Fruit fly (Drosophila melanogaster) whole organism, embryonic: ENCODE measurements around the gene capu.
A peak's percentile ranks its signal among the peaks of the same experiment; 100 is the strongest.

ENCODE experiments used
- ATbp ChIP-seq: fragments of 200-800 bp; sonication (Bioruptor generic); optimal IDR thresholded peaks from 2 replicates; lab custom pipeline; 2017; ENCODE audit warnings: missing biosample characterization, mild to moderate bottlenecking, missing genetic modification characterization, missing genetic modification reagents
- CG10267 ChIP-seq: fragments of 200-800 bp; sonication (Bioruptor generic); optimal IDR thresholded peaks from 2 replicates; lab custom pipeline; 2018; ENCODE audit warnings: missing biosample characterization, mild to moderate bottlenecking, missing genetic modification characterization, moderate library complexity
- CG10565 ChIP-seq: fragments of 200-800 bp; sonication (Bioruptor generic); optimal IDR thresholded peaks from 3 replicates; lab custom pipeline; 2016; ENCODE audit warnings: missing biosample characterization, mild to moderate bottlenecking, missing genetic modification characterization
- CG14710 ChIP-seq: fragments of 200-800 bp; sonication (Bioruptor generic); optimal IDR thresholded peaks from 3 replicates; lab custom pipeline; 2019; ENCODE audit warnings: missing biosample characterization, mild to moderate bottlenecking, missing genetic modification characterization, moderate library complexity
- CG15011 ChIP-seq: fragments of 200-800 bp; sonication (Bioruptor generic); optimal IDR thresholded peaks from 3 replicates; lab custom pipeline; 2018; ENCODE audit warnings: missing biosample characterization, mild to moderate bottlenecking, missing genetic modification characterization
- CG1603 ChIP-seq: fragments of 200-800 bp; sonication (Bioruptor generic); optimal IDR thresholded peaks from 2 replicates; lab custom pipeline; 2019; ENCODE audit warnings: missing biosample characterization, mild to moderate bottlenecking, missing genetic modification characterization, moderate library complexity
- CG17361 ChIP-seq: fragments of 200-800 bp; sonication (Bioruptor generic); IDR thresholded peaks from 3 replicates; pipeline ENCODE4 v1.3.6; 2022; ENCODE audit warnings: missing biosample characterization, missing genetic modification characterization
- CG2116 ChIP-seq: fragments of 200-800 bp; sonication (Bioruptor generic); optimal IDR thresholded peaks from 3 replicates; lab custom pipeline; 2018; ENCODE audit warnings: missing biosample characterization, mild to moderate bottlenecking, missing genetic modification characterization
- CG2678 ChIP-seq: fragments of 200-800 bp; sonication (Bioruptor generic); optimal IDR thresholded peaks from 3 replicates; lab custom pipeline; 2019; ENCODE audit warnings: missing biosample characterization, mild to moderate bottlenecking, missing genetic modification characterization, moderate library complexity
- CG31224 ChIP-seq: fragments of 200-800 bp; sonication (Bioruptor generic); IDR thresholded peaks from 2 replicates; pipeline ENCODE4 v1.3.6; 2022; ENCODE audit warnings: missing biosample characterization, missing genetic modification characterization
- CG3281 ChIP-seq: fragments of 200-800 bp; sonication (Bioruptor generic); optimal IDR thresholded peaks from 3 replicates; lab custom pipeline; 2017; ENCODE audit warnings: missing biosample characterization, mild to moderate bottlenecking, missing genetic modification characterization
- CG5180 ChIP-seq: fragments of 200-800 bp; sonication (Bioruptor generic); optimal IDR thresholded peaks from 3 replicates; lab custom pipeline; 2017; ENCODE audit warnings: missing biosample characterization, missing genetic modification characterization, mild to moderate bottlenecking, moderate library complexity, missing genetic modification reagents
- CG6854 ChIP-seq: fragments of 200-800 bp; sonication (Bioruptor generic); optimal IDR thresholded peaks from 3 replicates; lab custom pipeline; 2017; ENCODE audit warnings: missing biosample characterization, mild to moderate bottlenecking, missing genetic modification characterization
- CG7839 ChIP-seq: fragments of 200-800 bp; sonication (Bioruptor generic); optimal IDR thresholded peaks from 3 replicates; lab custom pipeline; 2018; ENCODE audit warnings: missing biosample characterization, mild to moderate bottlenecking, missing genetic modification characterization, moderate library complexity
- CG8290 ChIP-seq, 3 experiments: fragments of 200-800 bp; sonication (Bioruptor generic); optimal IDR thresholded peaks; 2 replicates each; lab custom pipeline; 2016 to 2019; ENCODE audit warnings: missing biosample characterization in 3 of 3, missing genetic modification characterization in 3 of 3, mild to moderate bottlenecking in 2 of 3, moderate library complexity in 1 of 3
- CG8388 ChIP-seq: fragments of 200-800 bp; sonication (Bioruptor generic); optimal IDR thresholded peaks from 2 replicates; lab custom pipeline; 2019; ENCODE audit warnings: missing biosample characterization, mild to moderate bottlenecking, missing genetic modification characterization, moderate library complexity
- CG9817 ChIP-seq: fragments of 200-800 bp; sonication (Bioruptor generic); optimal IDR thresholded peaks from 2 replicates; lab custom pipeline; 2018; ENCODE audit warnings: missing biosample characterization, mild to moderate bottlenecking, missing genetic modification characterization, moderate library complexity
- CkIIα-i1 ChIP-seq: fragments of 200-800 bp; sonication (Bioruptor generic); IDR thresholded peaks from 2 replicates; pipeline ENCODE4 v1.3.6; 2022; ENCODE audit warnings: missing biosample characterization, missing genetic modification characterization
- Doc2 ChIP-seq: fragments of 200-800 bp; sonication (Bioruptor generic); IDR thresholded peaks from 2 replicates; pipeline ENCODE4 v1.3.6; 2022; ENCODE audit warnings: missing biosample characterization, missing genetic modification characterization
- E2f2 ChIP-seq: fragments of 200-800 bp; sonication (Bioruptor generic); IDR thresholded peaks from 2 replicates; pipeline ENCODE4 v1.3.6; 2022; ENCODE audit warnings: missing biosample characterization, missing genetic modification characterization
- Ets97D ChIP-seq: fragments of 200-800 bp; sonication (Bioruptor generic); optimal IDR thresholded peaks from 3 replicates; lab custom pipeline; 2016; ENCODE audit warnings: missing biosample characterization, missing genetic modification characterization
- Fer1 ChIP-seq: fragments of 200-800 bp; sonication (Bioruptor generic); optimal IDR thresholded peaks from 2 replicates; lab custom pipeline; 2017; ENCODE audit warnings: missing biosample characterization, mild to moderate bottlenecking, missing genetic modification characterization
- HHEX ChIP-seq: fragments of 200-800 bp; sonication (Bioruptor generic); optimal IDR thresholded peaks from 3 replicates; lab custom pipeline; 2017; ENCODE audit warnings: missing biosample characterization, mild to moderate bottlenecking, missing genetic modification characterization, missing genetic modification reagents
- Hmr ChIP-seq: fragments of 200-800 bp; sonication (Bioruptor generic); optimal IDR thresholded peaks from 3 replicates; lab custom pipeline; 2017; ENCODE audit warnings: mild to moderate bottlenecking, missing biosample characterization, missing genetic modification reagents, missing genetic modification characterization
- Nf-YB ChIP-seq: fragments of 200-800 bp; sonication (Bioruptor generic); optimal IDR thresholded peaks from 3 replicates; lab custom pipeline; 2019; ENCODE audit warnings: missing biosample characterization, mild to moderate bottlenecking, missing genetic modification characterization, moderate library complexity
- Ptx1 ChIP-seq: fragments of 200-800 bp; sonication (Bioruptor generic); IDR thresholded peaks from 2 replicates; pipeline ENCODE4 v1.3.6; 2022; ENCODE audit warnings: missing biosample characterization, missing genetic modification characterization
- Ravus ChIP-seq: fragments of 200-800 bp; sonication (Bioruptor generic); IDR thresholded peaks from 2 replicates; pipeline ENCODE4 v1.3.6; 2022; ENCODE audit warnings: missing biosample characterization, missing genetic modification characterization
- Xbp1 ChIP-seq: fragments of 200-800 bp; sonication (Bioruptor generic); optimal IDR thresholded peaks from 3 replicates; lab custom pipeline; 2016; ENCODE audit warnings: missing biosample characterization, mild to moderate bottlenecking, missing genetic modification characterization
- ap ChIP-seq: fragments of 200-800 bp; sonication (Bioruptor generic); IDR thresholded peaks from 2 replicates; pipeline ENCODE4 v1.3.6; 2022; ENCODE audit warnings: missing biosample characterization, missing genetic modification characterization
- ash1 ChIP-seq: fragments of 200-800 bp; sonication (Bioruptor generic); optimal IDR thresholded peaks from 2 replicates; lab custom pipeline; 2018; ENCODE audit warnings: missing biosample characterization, mild to moderate bottlenecking, missing genetic modification characterization
- az2 ChIP-seq: fragments of 200-800 bp; sonication (Bioruptor generic); optimal IDR thresholded peaks from 3 replicates; lab custom pipeline; 2016; ENCODE audit warnings: missing biosample characterization, missing genetic modification characterization
- cas ChIP-seq: fragments of 200-800 bp; sonication (Bioruptor generic); IDR thresholded peaks from 2 replicates; pipeline ENCODE4 v1.3.6; 2022; ENCODE audit warnings: missing biosample characterization, missing genetic modification characterization
- croc ChIP-seq: fragments of 200-800 bp; sonication (Bioruptor generic); conservative IDR thresholded peaks from 3 replicates; pipeline ENCODE4 v1.3.6; 2022; ENCODE audit warnings: missing biosample characterization, missing genetic modification characterization
- dmrt11E ChIP-seq: fragments of 200-800 bp; sonication (Bioruptor generic); optimal IDR thresholded peaks from 3 replicates; lab custom pipeline; 2018; ENCODE audit warnings: missing biosample characterization, mild to moderate bottlenecking, missing genetic modification characterization, moderate library complexity
- fd96Cb ChIP-seq: fragments of 200-800 bp; sonication (Bioruptor generic); optimal IDR thresholded peaks from 2 replicates; lab custom pipeline; 2018; ENCODE audit warnings: missing biosample characterization, mild to moderate bottlenecking, missing genetic modification characterization, moderate library complexity
- gem ChIP-seq: fragments of 200-800 bp; sonication (Bioruptor generic); optimal IDR thresholded peaks from 2 replicates; lab custom pipeline; 2019; ENCODE audit warnings: missing biosample characterization, mild to moderate bottlenecking, missing genetic modification characterization, moderate library complexity
- ken ChIP-seq: fragments of 200-800 bp; sonication (Bioruptor generic); IDR thresholded peaks from 3 replicates; pipeline ENCODE4 v1.3.6; 2022; ENCODE audit warnings: missing biosample characterization, missing genetic modification characterization
- onecut ChIP-seq: fragments of 200-800 bp; sonication (Bioruptor generic); IDR thresholded peaks from 2 replicates; pipeline ENCODE4 v1.3.6; 2022; ENCODE audit warnings: missing biosample characterization, missing genetic modification characterization
- org-1 ChIP-seq: fragments of 200-800 bp; sonication (Bioruptor generic); optimal IDR thresholded peaks from 2 replicates; lab custom pipeline; 2017; ENCODE audit warnings: missing biosample characterization, missing genetic modification characterization
- salm ChIP-seq: fragments of 200-800 bp; sonication (Bioruptor generic); optimal IDR thresholded peaks from 2 replicates; lab custom pipeline; 2018; ENCODE audit warnings: missing biosample characterization, mild to moderate bottlenecking, missing genetic modification characterization
- sd ChIP-seq: fragments of 200-800 bp; sonication (Bioruptor generic); optimal IDR thresholded peaks from 3 replicates; lab custom pipeline; 2018; ENCODE audit warnings: missing biosample characterization, mild to moderate bottlenecking, missing genetic modification characterization, moderate library complexity
- sens ChIP-seq: fragments of 200-800 bp; sonication (Bioruptor generic); peaks from one replicate; lab custom pipeline; 2016; ENCODE audit warnings: missing biosample characterization, missing genetic modification characterization
- sens-2 ChIP-seq: fragments of 200-800 bp; sonication (Bioruptor generic); IDR thresholded peaks from 2 replicates; pipeline ENCODE4 v1.3.6; 2022; ENCODE audit warnings: missing biosample characterization, missing genetic modification characterization
- so ChIP-seq: fragments of 200-800 bp; sonication (Bioruptor generic); IDR thresholded peaks from 3 replicates; pipeline ENCODE4 v1.3.6; 2022; ENCODE audit warnings: missing biosample characterization, missing genetic modification characterization
- sob ChIP-seq: fragments of 200-800 bp; sonication (Bioruptor generic); IDR thresholded peaks from 2 replicates; pipeline ENCODE4 v1.3.6; 2022; ENCODE audit warnings: missing biosample characterization, missing genetic modification characterization
- ssp ChIP-seq: fragments of 200-800 bp; sonication (Bioruptor generic); IDR thresholded peaks from 2 replicates; pipeline ENCODE4 v1.3.6; 2022; ENCODE audit warnings: missing biosample characterization, missing genetic modification characterization
- ttk ChIP-seq: fragments of 200-800 bp; sonication (Bioruptor generic); IDR thresholded peaks from 2 replicates; pipeline ENCODE4 v2.1.2; 2022; ENCODE audit warnings: missing biosample characterization, missing genetic modification characterization
- zfh2 ChIP-seq: fragments of 200-800 bp; sonication (Bioruptor generic); optimal IDR thresholded peaks from 2 replicates; lab custom pipeline; 2016; ENCODE audit warnings: missing biosample characterization, missing genetic modification characterization

The capu gene

DNA sequence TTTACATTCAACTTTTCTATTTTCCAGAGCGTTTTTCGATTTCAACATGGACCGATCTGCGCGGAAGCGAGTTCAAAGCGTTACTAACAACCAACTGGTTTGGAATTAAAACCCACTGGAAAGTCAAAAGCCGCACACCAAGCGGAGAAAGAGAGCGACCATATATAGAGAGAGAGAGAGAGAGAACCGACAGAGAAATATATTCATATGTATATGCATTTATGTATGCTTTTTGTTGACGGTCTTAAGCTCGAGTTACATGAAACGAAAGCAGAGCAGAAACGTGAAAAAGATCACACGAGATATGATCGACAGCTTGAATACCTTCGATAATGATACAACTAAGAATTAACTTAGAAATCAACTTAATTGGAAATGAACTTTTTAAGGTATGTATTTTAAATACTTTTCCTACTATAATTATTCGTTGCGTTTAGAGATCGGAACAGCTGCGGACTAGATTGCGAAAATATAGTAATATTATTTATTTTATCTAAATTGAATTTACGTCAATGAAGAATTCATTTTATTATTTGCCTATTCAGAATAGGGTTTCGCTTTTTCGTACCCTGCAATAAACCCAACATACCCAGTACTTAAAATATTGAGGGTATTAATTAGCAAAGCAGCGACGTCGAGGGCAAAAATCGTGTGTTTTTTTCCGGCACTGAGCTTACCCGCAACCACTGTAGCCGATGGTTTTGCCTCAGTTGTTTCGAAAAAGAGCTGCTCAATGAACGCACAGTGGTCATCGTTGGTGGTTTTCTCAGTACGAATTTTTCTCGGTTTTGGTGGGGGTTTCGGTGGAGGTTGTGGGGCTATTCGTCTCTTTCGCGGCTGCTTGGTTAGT, 13.7 kb downstream of the capu start (continued):
- TF ChIP-seq Nf-YB (GFP tag; lab: Kevin White, UChicago) (peak; percentile 4), Hmr (GFP tag; lab: Kevin White, UChicago) (peak; percentile 61), ATbp (GFP tag; lab: Kevin White, UChicago) (peak; percentile 59), Xbp1 (peak; percentile 25), CG14710 (tag; lab: Kevin White, UChicago) (peak; percentile 41), CG15011 (GFP tag; lab: Kevin White, UChicago) (peak; percentile 17), CG10267 (tag; lab: Kevin White, UChicago) (peak; percentile 28), CG2678 (tag; lab: Kevin White, UChicago) (peak; percentile 70), sens-2 (GFP tag; lab: Robert Waterston, UW) (no peak), Fer1 (GFP tag; lab: Kevin White, UChicago) (no peak), ken (GFP tag; lab: Robert Waterston, UW) (0 out of 3 replicates have a peak, but pooled peaks have one; percentile 57), CG31224 (no peak), zfh2 (no peak), sd (tag; lab: Kevin White, UChicago) (no peak), CG3281 (GFP tag; lab: Kevin White, UChicago) (peak; percentile 32), CG9817 (tag; lab: Kevin White, UChicago) (peak; percentile 33), fd96Cb (tag; lab: Kevin White, UChicago) (peak; percentile 48), dmrt11E (tag; lab: Kevin White, UChicago) (peak; percentile 71), CG10565 (GFP tag; lab: Kevin White, UChicago) (no peak), org-1 (GFP tag; lab: Kevin White, UChicago) (peak; percentile 34), CG1603 (peak; percentile 44), ap (GFP tag; lab: Robert Waterston, UW) (peak; percentile 38; the same call in 1 of the 2 replicates), cas (GFP tag; lab: Robert Waterston, UW) (no peak), sens (GFP tag; lab: Kevin White, UChicago) (peak; percentile 73), HHEX (GFP tag; lab: Kevin White, UChicago) (peak; percentile 50), ash1 (GFP tag; lab: Kevin White, UChicago) (no peak), CG8290 (GFP tag; optimal IDR thresholded peaks at IDR 0.05; lab: Kevin White, UChicago) (peak; percentile 21), CG8290 (tag; optimal IDR thresholded peaks at IDR 0.05; lab: Kevin White, UChicago) (peak in 1 of 2 experiments; percentile 26), CG2116 (GFP tag; lab: Kevin White, UChicago) (peak; percentile 5), CG5180 (GFP tag; lab: Kevin White, UChicago) (no peak), CkIIα-i1 (GFP tag; lab: Robert Waterston, UW) (no peak), CG17361 (GFP tag; lab: Robert Waterston, UW) (peak; percentile 81), Ets97D (no peak), CG8388 (GFP tag; lab: Kevin White, UChicago) (peak; percentile 53), E2f2 (GFP tag; lab: Robert Waterston, UW) (peak; percentile 23; the same call in 1 of the 2 replicates), gem (tag; lab: Kevin White, UChicago) (peak; percentile 85), so (GFP tag; lab: Robert Waterston, UW) (peak; percentile 9; the same call in 1 of the 3 replicates), az2 (GFP tag; lab: Kevin White, UChicago) (peak; percentile 51), croc (GFP tag; lab: Robert Waterston, UW) (peak; percentile 47; the same call in 2 of the 3 replicates), ttk (GFP tag; lab: Robert Waterston, UW) (peak; percentile 46; the same call in 1 of the 2 replicates), Doc2 (GFP tag; lab: Robert Waterston, UW) (no peak), CG7839 (tag; lab: Kevin White, UChicago) (peak; percentile 71), ssp (peak; percentile 50; the same call in 1 of the 2 replicates), CG6854 (GFP tag; lab: Kevin White, UChicago) (peak; percentile 0), Ptx1 (peak; percentile 67), onecut (GFP tag; lab: Robert Waterston, UW) (0 out of 2 replicates have a peak, but pooled peaks have one; percentile 12), salm (tag; lab: Kevin White, UChicago) (peak; percentile 33), Ravus (no peak; the same call in 1 of the 2 replicates), sob (GFP tag; lab: Robert Waterston, UW) (peak; percentile 52)
